Fruit fly (Drosophila melanogaster) S2 (cell line): ENCODE results near the gene trh.

ENCODE experiments used
- CG8478 ChIP-seq: fragments of >200 bp; optimal IDR thresholded peaks from 2 replicates; lab custom pipeline; 2018
- CTCF ChIP-seq, 2 experiments: fragments of >200 bp; optimal IDR thresholded peaks; 2 replicates each; lab custom pipeline; 2018

dm6 chr3L:416329-416728 lies 23.9 kb upstream of the trh start:
- TF ChIP-seq CG8478 (lab: Kevin White, UChicago) (no peak), CTCF (optimal IDR thresholded peaks at IDR 0.05; lab: Kevin White, UChicago) (no peak)
